Worm (Caenorhabditis elegans) whole organism, mixed stage, embryonic: ENCODE data around the gene math-6.

Source experiments
- ces-1 ChIP-seq: fragments of 150-350 bp; optimal IDR thresholded peaks from 2 replicates; lab custom pipeline; 2014; ENCODE audit warnings: missing biosample characterization, missing genetic modification reagents, missing genetic modification characterization
- elt-3 ChIP-seq: fragments of 150-350 bp; optimal IDR thresholded peaks from 2 replicates; lab custom pipeline; 2014; ENCODE audit warnings: missing biosample characterization, missing genetic modification characterization
- lin-13 ChIP-seq: fragments of 150-350 bp; optimal IDR thresholded peaks from 2 replicates; lab custom pipeline; 2014; ENCODE audit warnings: missing biosample characterization, missing genetic modification characterization
- lsy-2 ChIP-seq: fragments of 150-350 bp; optimal IDR thresholded peaks from 2 replicates; lab custom pipeline; 2014; ENCODE audit warnings: missing biosample characterization, missing genetic modification characterization
- nhr-12 ChIP-seq: fragments of 150-350 bp; optimal IDR thresholded peaks from 2 replicates; lab custom pipeline; 2014; ENCODE audit warnings: missing biosample characterization, missing genetic modification characterization
- nhr-28 ChIP-seq: fragments of 150-350 bp; optimal IDR thresholded peaks from 2 replicates; lab custom pipeline; 2014; ENCODE audit warnings: missing biosample characterization, missing genetic modification characterization
- pha-4 ChIP-seq: fragments of 150-350 bp; optimal IDR thresholded peaks from 2 replicates; lab custom pipeline; 2018; ENCODE audit warnings: missing biosample characterization, missing genetic modification reagents, missing genetic modification characterization
- zip-8 ChIP-seq: fragments of 150-350 bp; optimal IDR thresholded peaks from 2 replicates; lab custom pipeline; 2014; ENCODE audit warnings: missing biosample characterization, missing genetic modification characterization

DNA sequence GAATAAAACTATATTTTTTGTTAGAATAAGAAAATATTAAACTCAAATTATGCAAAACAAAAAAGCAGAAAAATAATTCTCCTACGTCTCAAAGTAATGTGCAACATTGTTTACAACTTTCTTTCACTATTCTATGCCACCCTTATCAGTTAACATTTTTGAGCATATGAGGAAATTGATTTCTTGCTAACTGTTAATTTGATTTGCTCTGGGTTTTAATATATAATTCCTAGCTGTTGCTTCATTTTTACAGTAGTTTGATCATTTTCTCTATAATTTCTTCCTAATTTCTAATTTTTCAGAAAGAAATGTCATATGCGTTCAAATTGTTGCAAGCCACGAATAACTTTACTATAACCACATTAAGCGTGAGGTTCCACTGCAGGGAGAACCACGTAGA is 48.3 kb downstream of the math-6 start, which contains the start of gene T08E11.1:
- TF ChIP-seq nhr-12 (tag; lab: Kevin White, UChicago) (no peak), ces-1 (GFP tag; lab: Kevin White, UChicago) (no peak), elt-3 (tag; lab: Kevin White, UChicago) (no peak), lin-13 (tag; lab: Kevin White, UChicago) (no peak), zip-8 (tag; lab: Kevin White, UChicago) (no peak), lsy-2 (tag; lab: Kevin White, UChicago) (no peak), nhr-28 (tag; lab: Kevin White, UChicago) (no peak), pha-4 (tag; lab: Kevin White, UChicago) (no peak)
